Fruit fly (Drosophila melanogaster): Measurements from ENCODE around the gene CG32809.

Gene CG32809

DNA sequence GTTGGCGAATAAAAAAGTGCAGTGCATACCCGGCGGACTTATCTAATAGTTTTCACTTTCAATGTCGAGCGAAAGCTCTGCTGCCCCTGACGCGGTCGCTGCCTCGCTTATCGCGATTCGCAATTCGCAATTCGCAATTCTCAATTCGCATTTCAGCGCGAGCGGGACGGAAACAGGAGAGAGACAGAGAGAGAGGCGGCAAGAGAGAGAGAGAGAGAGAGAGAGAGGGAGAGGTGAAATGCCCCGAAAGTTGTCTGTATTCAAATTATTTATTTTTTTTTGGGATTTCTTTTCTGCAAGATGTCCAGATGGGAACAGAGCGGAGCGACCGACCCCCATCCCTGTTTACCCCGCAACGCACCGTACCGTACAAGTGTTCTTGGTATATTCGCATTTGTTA lies 69.4 kb downstream of the CG32809 start:
- TF ChIP-seq Hr78 (GFP tag; optimal IDR thresholded peaks at IDR 0.05) (no peak), sv (GFP tag; optimal IDR thresholded peaks at IDR 0.05) (no peak), foxo (GFP tag; optimal IDR thresholded peaks at IDR 0.05) (peak in 1 of 2 experiments; percentile 27), Sp1 (GFP tag; optimal IDR thresholded peaks at IDR 0.05) (no peak), woc (GFP tag; optimal IDR thresholded peaks at IDR 0.05) (no peak), OdsH (GFP tag; optimal IDR thresholded peaks at IDR 0.05) (no peak), Abd-B (GFP tag; optimal IDR thresholded peaks at IDR 0.05) (no peak), fru (GFP tag; optimal IDR thresholded peaks at IDR 0.05) (no peak), Dfd (GFP tag; optimal IDR thresholded peaks at IDR 0.05) (no peak), sage (GFP tag; optimal IDR thresholded peaks at IDR 0.05) (no peak), br (GFP tag; optimal IDR thresholded peaks at IDR 0.05) (no peak), dl (GFP tag; optimal IDR thresholded peaks at IDR 0.05; ENCODE audit: insufficient read depth in 1 of 2, partially characterized antibody in 2 of 2) (peak in 1 of 2 experiments; percentile 22), HLH106 (tag; optimal IDR thresholded peaks at IDR 0.05) (no peak), Vsx2 (GFP tag; optimal IDR thresholded peaks at IDR 0.05; ENCODE audit: partially characterized antibody) (no peak), Rel (GFP tag; optimal IDR thresholded peaks at IDR 0.05) (no peak), Rel (tag; optimal IDR thresholded peaks at IDR 0.05) (peak; percentile 57), CG32264 (GFP tag; optimal IDR thresholded peaks at IDR 0.05) (no peak), rgr (GFP tag; optimal IDR thresholded peaks at IDR 0.05) (peak; percentile 30), Hnf4 (GFP tag; optimal IDR thresholded peaks at IDR 0.05) (no peak), dsf (GFP tag; optimal IDR thresholded peaks at IDR 0.05; ENCODE audit: borderline replicate concordance) (no peak), psq (GFP tag; optimal IDR thresholded peaks at IDR 0.05) (peak; percentile 61), pan (optimal IDR thresholded peaks at IDR 0.05) (no peak), dmrt93B (GFP tag; optimal IDR thresholded peaks at IDR 0.05) (no peak), N (GFP tag; optimal IDR thresholded peaks at IDR 0.05) (no peak), GATAd (GFP tag; optimal IDR thresholded peaks at IDR 0.05) (no peak), usp (GFP tag; optimal IDR thresholded peaks at IDR 0.05) (no peak), jim (GFP tag; optimal IDR thresholded peaks at IDR 0.05) (no peak), Myc (optimal IDR thresholded peaks at IDR 0.05) (no peak), lola (GFP tag; optimal IDR thresholded peaks at IDR 0.05) (no peak), brk (GFP tag; optimal IDR thresholded peaks at IDR 0.05) (peak; percentile 1), tai (GFP tag; optimal IDR thresholded peaks at IDR 0.05) (no peak), Dif (GFP tag; optimal IDR thresholded peaks at IDR 0.05; ENCODE audit: partially characterized antibody) (peak; percentile 67), h (GFP tag; optimal IDR thresholded peaks at IDR 0.05) (no peak), CrebA (GFP tag; optimal IDR thresholded peaks at IDR 0.05; ENCODE audit: borderline replicate concordance) (no peak), Jra (GFP tag; optimal IDR thresholded peaks at IDR 0.05) (no peak), Mio (GFP tag; optimal IDR thresholded peaks at IDR 0.05) (no peak), Hr83 (GFP tag; optimal IDR thresholded peaks at IDR 0.05; ENCODE audit: poor library complexity, severe bottlenecking) (no peak), ey (GFP tag; optimal IDR thresholded peaks at IDR 0.05) (no peak), CG9705 (GFP tag; optimal IDR thresholded peaks at IDR 0.05) (no peak)

Measured in whole organism, wandering third instar larva.